Worm (Caenorhabditis elegans) whole organism, L3 larva: ENCODE measurements around the gene R07C12.1.
A peak's percentile ranks its signal among the peaks of the same experiment; 100 is the strongest.

Experiments
- ZK546.5 ChIP-seq: sonication (generic microtip); optimal IDR thresholded peaks from 2 replicates; lab custom pipeline; 2017; ENCODE audit warnings: missing biosample characterization, missing genetic modification characterization
- ama-1 ChIP-seq: fragments of 150-350 bp; optimal IDR thresholded peaks from 2 replicates; lab custom pipeline; 2018
- elt-1 ChIP-seq: fragments of 150-350 bp; optimal IDR thresholded peaks from 2 replicates; lab custom pipeline; 2014; ENCODE audit warnings: missing biosample characterization, missing genetic modification characterization
- hmg-11 ChIP-seq: sonication (generic microtip); optimal IDR thresholded peaks from 2 replicates; lab custom pipeline; 2016; ENCODE audit warnings: missing genetic modification characterization, missing compliant biosample characterization
- lin-39 ChIP-seq: fragments of 150-350 bp; optimal IDR thresholded peaks from 2 replicates; lab custom pipeline; 2018; ENCODE audit warnings: missing biosample characterization, missing genetic modification reagents, missing genetic modification characterization
- mml-1 ChIP-seq: fragments of 150-350 bp; sonication (generic microtip); optimal IDR thresholded peaks from 3 replicates; lab custom pipeline; 2014; ENCODE audit warnings: missing biosample characterization, missing genetic modification characterization
- nfya-1 ChIP-seq: sonication (generic microtip); optimal IDR thresholded peaks from 2 replicates; lab custom pipeline; 2017; ENCODE audit warnings: missing genetic modification characterization, mild to moderate bottlenecking, missing compliant biosample characterization, antibody characterized with exemption, moderate library complexity; ENCODE audit not compliant: insufficient read depth
- nhr-12 ChIP-seq: fragments of 150-350 bp; optimal IDR thresholded peaks from 2 replicates; lab custom pipeline; 2014; ENCODE audit warnings: missing biosample characterization, missing genetic modification characterization
- nhr-76 ChIP-seq: fragments of 150-350 bp; sonication (generic microtip); optimal IDR thresholded peaks from 5 replicates; lab custom pipeline; 2014; ENCODE audit warnings: missing biosample characterization, missing genetic modification characterization
- pha-4 ChIP-seq: fragments of 150-350 bp; optimal IDR thresholded peaks from 2 replicates; lab custom pipeline; 2014; ENCODE audit warnings: missing biosample characterization, missing genetic modification reagents, missing genetic modification characterization
- sea-2 ChIP-seq: fragments of 150-350 bp; sonication (generic microtip); optimal IDR thresholded peaks from 4 replicates; lab custom pipeline; 2014; ENCODE audit warnings: missing biosample characterization, missing genetic modification reagents, missing genetic modification characterization
- snpc-4 ChIP-seq: fragments of 150-350 bp; optimal IDR thresholded peaks from 2 replicates; lab custom pipeline; 2014; ENCODE audit warnings: missing biosample characterization, missing genetic modification characterization
- tbx-2 ChIP-seq: sonication (generic microtip); optimal IDR thresholded peaks from 2 replicates; lab custom pipeline; 2016; ENCODE audit warnings: mild to moderate bottlenecking, missing genetic modification characterization, missing compliant biosample characterization
- ztf-11 ChIP-seq: fragments of 150-350 bp; optimal IDR thresholded peaks from 2 replicates; lab custom pipeline; 2014; ENCODE audit warnings: missing biosample characterization, missing genetic modification characterization

ce11 chrIV:4171531-4172163, 19.4 kb downstream of the R07C12.1 start, which contains the start of the genes K08D10.13 and rnp-2:
- TF ChIP-seq hmg-11 (tag; lab: Kevin White, UChicago), result no peak
- no peak for TF ChIP-seq nhr-12 (tag; lab: Kevin White, UChicago)
- no peak for TF ChIP-seq tbx-2 (tag; lab: Kevin White, UChicago)
- TF ChIP-seq ama-1, result no peak
- TF ChIP-seq ztf-11 (tag; lab: Kevin White, UChicago), result no peak
- no peak for TF ChIP-seq mml-1
- no peak for TF ChIP-seq lin-39 (tag; lab: Kevin White, UChicago)
- no peak for TF ChIP-seq nfya-1 (tag; lab: Kevin White, UChicago)
- no peak for TF ChIP-seq pha-4 (tag; lab: Kevin White, UChicago)
- no peak for TF ChIP-seq nhr-76 (tag; lab: Kevin White, UChicago)
- TF ChIP-seq sea-2 (GFP tag; lab: Kevin White, UChicago), result no peak
- TF ChIP-seq ZK546.5, result no peak
- no peak for TF ChIP-seq elt-1 (tag; lab: Kevin White, UChicago)
- TF ChIP-seq snpc-4 (tag; lab: Kevin White, UChicago), result peak; percentile 75
